Worm (Caenorhabditis elegans): ENCODE data around the gene F49F1.4.

DNA sequence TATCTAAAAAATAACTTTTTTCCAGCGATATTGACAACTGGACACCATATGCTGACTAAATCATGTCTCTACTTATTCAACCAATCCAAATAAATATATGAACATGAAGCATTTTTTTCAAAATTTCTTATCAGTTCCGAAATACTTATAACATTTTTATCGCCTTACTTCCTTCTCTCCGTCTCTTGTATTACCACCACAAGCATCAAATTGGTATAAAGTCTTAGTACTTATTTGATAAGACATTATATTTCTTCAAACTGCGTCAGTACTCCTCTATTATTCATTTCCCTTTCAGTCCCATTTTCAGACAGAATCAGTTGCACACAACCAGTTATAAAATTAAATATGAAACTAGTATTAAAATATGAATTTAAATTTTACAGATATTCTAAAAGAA is 32.4 kb upstream of the F49F1.4 start:
- TF ChIP-seq lin-39 (tag; optimal IDR thresholded peaks at IDR 0.05), result no peak
- no peak for TF ChIP-seq lsy-2 (tag; optimal IDR thresholded peaks at IDR 0.05)
- no peak for TF ChIP-seq ztf-11 (tag; optimal IDR thresholded peaks at IDR 0.05)
- no peak for TF ChIP-seq dsc-1 (tag; optimal IDR thresholded peaks at IDR 0.05)
- TF ChIP-seq fkh-10 (GFP tag; optimal IDR thresholded peaks at IDR 0.05), result no peak
- TF ChIP-seq elt-2 (tag; optimal IDR thresholded peaks at IDR 0.05), result peak; percentile 92
- TF ChIP-seq dpl-1 (GFP tag; optimal IDR thresholded peaks at IDR 0.05), result no peak
- TF ChIP-seq ztf-4 (tag; optimal IDR thresholded peaks at IDR 0.05), result no peak
- TF ChIP-seq unc-86 (tag; optimal IDR thresholded peaks at IDR 0.05), result no peak
- TF ChIP-seq nhr-20 (tag; optimal IDR thresholded peaks at IDR 0.05), result no peak
- no peak for TF ChIP-seq rnt-1 (tag; optimal IDR thresholded peaks at IDR 0.05)
- no peak for TF ChIP-seq nhr-12 (tag; optimal IDR thresholded peaks at IDR 0.05)
- TF ChIP-seq ces-1 (GFP tag; optimal IDR thresholded peaks at IDR 0.05), result no peak

All from whole organism, L1 larva.